Worm (Caenorhabditis elegans): ENCODE data around the gene F01F1.15.
A peak's percentile ranks its signal among the peaks of the same experiment; 100 is the strongest.

The F01F1.15 gene

ce11 chrIII:5869429-5869828 lies at the start of gene F01F1.15:
F01F1.15 (minus strand) TSS chrIII:5869529.
- TF ChIP-seq dpff-1 (tag; optimal IDR thresholded peaks at IDR 0.05) (no peak), aptf-3 (GFP tag; IDR thresholded peaks at IDR 0.05) (no peak), lin-35 (GFP tag; optimal IDR thresholded peaks at IDR 0.05) (no peak), F57A8.1 (GFP tag; optimal IDR thresholded peaks at IDR 0.05) (no peak), F23B12.7 (tag; optimal IDR thresholded peaks at IDR 0.05; ENCODE audit: insufficient read depth) (no peak), nhr-120 (GFP tag; IDR thresholded peaks at IDR 0.05) (no peak), him-1 (tag; optimal IDR thresholded peaks at IDR 0.05) (no peak), athp-1 (tag; optimal IDR thresholded peaks at IDR 0.05) (no peak), K11D2.4 (GFP tag; IDR thresholded peaks at IDR 0.05) (no peak), efl-1 (GFP tag; optimal IDR thresholded peaks at IDR 0.05) (no peak), ekl-4 (GFP tag; IDR thresholded peaks at IDR 0.05) (no peak), B0261.1 (tag; optimal IDR thresholded peaks at IDR 0.05) (no peak), Y53G8AR.9 (GFP tag; conservative IDR thresholded peaks at IDR 0.05) (no peak), lin-54 (GFP tag; optimal IDR thresholded peaks at IDR 0.05) (no peak)

ce11 chrIII:5917365-5917958 lies 48.1 kb upstream of the F01F1.15 start:
- TF ChIP-seq nhr-80 (tag; optimal IDR thresholded peaks at IDR 0.05) (peak; percentile 62), lin-54 (GFP tag; optimal IDR thresholded peaks at IDR 0.05) (no peak), F22D6.2 (tag; optimal IDR thresholded peaks at IDR 0.05) (no peak), Y67H2A.10 (GFP tag; conservative IDR thresholded peaks at IDR 0.05) (no peak), sea-2 (GFP tag; IDR thresholded peaks at IDR 0.05) (no peak), gei-17 (GFP tag; optimal IDR thresholded peaks at IDR 0.05) (no peak), snpc-1.3 (tag; optimal IDR thresholded peaks at IDR 0.05; ENCODE audit: insufficient read depth) (no peak), chd-7 (tag; optimal IDR thresholded peaks at IDR 0.05) (peak; percentile 8), Y56A3A.18 (GFP tag; IDR thresholded peaks at IDR 0.05) (0 out of 2 replicates have a peak, but pooled peaks have one; percentile 15), akir-1 (GFP tag; optimal IDR thresholded peaks at IDR 0.05) (no peak), tlf-1 (GFP tag; optimal IDR thresholded peaks at IDR 0.05) (peak; percentile 44), repo-1 (tag; optimal IDR thresholded peaks at IDR 0.05) (peak; percentile 53), ama-1 (optimal IDR thresholded peaks at IDR 0.05) (no peak), ama-1 (GFP tag; optimal IDR thresholded peaks at IDR 0.05) (no peak), hmg-1.2 (GFP tag; IDR thresholded peaks at IDR 0.05) (peak; percentile 19; the same call in 1 of the 2 replicates), ccch-3 (GFP tag; optimal IDR thresholded peaks at IDR 0.05) (no peak), nhr-120 (GFP tag; IDR thresholded peaks at IDR 0.05) (no peak), dpl-1 (GFP tag; optimal IDR thresholded peaks at IDR 0.05) (no peak), cebp-1 (GFP tag; IDR thresholded peaks at IDR 0.05) (peak; percentile 87), cebp-1 (tag; optimal IDR thresholded peaks at IDR 0.05) (peak; percentile 86), madf-10 (tag; optimal IDR thresholded peaks at IDR 0.05) (no peak), attf-5 (GFP tag; optimal IDR thresholded peaks at IDR 0.05) (peak; percentile 26)

ce11 chrIII:5915926-5916325 lies 46.6 kb upstream of the F01F1.15 start:
- TF ChIP-seq dox-1 (GFP tag; IDR thresholded peaks at IDR 0.05) (peak; percentile 55), hmg-1.2 (GFP tag; IDR thresholded peaks at IDR 0.05) (0 out of 2 replicates have a peak, but pooled peaks have one; percentile 6), ZK185.1 (tag; optimal IDR thresholded peaks at IDR 0.05; ENCODE audit: poor library complexity, severe bottlenecking) (peak; percentile 2), nhr-90 (tag; optimal IDR thresholded peaks at IDR 0.05) (no peak), nhr-80 (tag; optimal IDR thresholded peaks at IDR 0.05) (peak; percentile 88)

All from whole organism, young adult.